Fruit fly (Drosophila melanogaster): ENCODE results near the gene CASK.

Gene CASK

DNA sequence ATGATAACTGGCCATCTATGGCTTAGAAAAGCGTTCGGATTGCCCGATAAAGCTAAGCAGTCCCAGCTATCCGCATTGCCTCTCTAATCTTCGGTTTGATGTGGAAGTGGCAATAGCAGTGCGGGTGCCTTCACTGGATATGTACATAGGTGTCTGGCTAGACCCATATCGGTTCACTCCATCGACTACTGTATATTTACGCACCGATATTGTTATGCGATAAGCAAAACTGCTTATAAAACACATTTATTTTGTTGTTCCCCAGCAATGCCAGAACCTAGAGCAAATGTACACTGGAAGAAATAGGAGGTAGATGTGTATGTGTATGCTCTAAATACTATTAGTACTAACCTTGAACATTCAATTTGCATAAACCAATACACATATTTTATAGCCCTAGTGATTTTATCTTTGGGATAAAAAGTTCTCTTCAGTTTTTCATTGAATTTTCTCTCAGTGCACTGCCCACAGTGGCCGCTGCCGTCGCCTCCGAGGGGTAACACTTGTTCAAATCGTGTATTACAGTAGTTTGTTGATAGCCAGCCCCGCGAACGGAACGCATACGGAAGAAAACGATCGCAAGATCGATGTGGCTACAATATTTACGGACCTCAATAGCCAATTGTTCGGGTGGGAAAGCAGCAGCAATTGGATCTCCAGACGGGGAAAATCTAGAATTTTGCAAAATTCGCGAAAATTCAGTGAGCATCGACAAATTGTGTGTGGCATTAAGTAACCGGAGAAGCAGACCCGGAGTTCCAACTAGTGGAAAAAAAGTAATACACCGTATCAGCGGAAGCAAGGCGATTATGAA lies 47.9 kb upstream of the CASK start, which contains the start of gene CG31431 (continued):
- TF ChIP-seq CG32006 (GFP tag; optimal IDR thresholded peaks at IDR 0.05) (peak; percentile 89), CG34406 (GFP tag; optimal IDR thresholded peaks at IDR 0.05) (peak; percentile 57), Hr38 (GFP tag; optimal IDR thresholded peaks at IDR 0.05) (peak; percentile 36), CG3919 (GFP tag; optimal IDR thresholded peaks at IDR 0.05) (peak; percentile 88), eg (GFP tag; IDR thresholded peaks at IDR 0.05) (peak; percentile 95), lz (GFP tag; optimal IDR thresholded peaks at IDR 0.05) (peak; percentile 53), Ets96B (tag; optimal IDR thresholded peaks at IDR 0.05) (peak; percentile 82), CG6792 (GFP tag; optimal IDR thresholded peaks at IDR 0.05) (peak; percentile 65), CG4318 (GFP tag; optimal IDR thresholded peaks at IDR 0.05) (peak; percentile 68), Gug (GFP tag; IDR thresholded peaks at IDR 0.05) (peak; percentile 93), Ets21C (GFP tag; optimal IDR thresholded peaks at IDR 0.05) (peak; percentile 19), Smox (GFP tag; optimal IDR thresholded peaks at IDR 0.05) (no peak), fkh (GFP tag; optimal IDR thresholded peaks at IDR 0.05) (peak; percentile 97), CG7368 (GFP tag; optimal IDR thresholded peaks at IDR 0.05) (peak; percentile 73), CG6854 (GFP tag; optimal IDR thresholded peaks at IDR 0.05) (no peak), topi (GFP tag; optimal IDR thresholded peaks at IDR 0.05) (peak; percentile 67), dac (GFP tag; optimal IDR thresholded peaks at IDR 0.05) (peak; percentile 30), CG9139 (GFP tag; optimal IDR thresholded peaks at IDR 0.05) (peak; percentile 74), CG6808 (GFP tag; optimal IDR thresholded peaks at IDR 0.05) (peak; percentile 75)

DNA sequence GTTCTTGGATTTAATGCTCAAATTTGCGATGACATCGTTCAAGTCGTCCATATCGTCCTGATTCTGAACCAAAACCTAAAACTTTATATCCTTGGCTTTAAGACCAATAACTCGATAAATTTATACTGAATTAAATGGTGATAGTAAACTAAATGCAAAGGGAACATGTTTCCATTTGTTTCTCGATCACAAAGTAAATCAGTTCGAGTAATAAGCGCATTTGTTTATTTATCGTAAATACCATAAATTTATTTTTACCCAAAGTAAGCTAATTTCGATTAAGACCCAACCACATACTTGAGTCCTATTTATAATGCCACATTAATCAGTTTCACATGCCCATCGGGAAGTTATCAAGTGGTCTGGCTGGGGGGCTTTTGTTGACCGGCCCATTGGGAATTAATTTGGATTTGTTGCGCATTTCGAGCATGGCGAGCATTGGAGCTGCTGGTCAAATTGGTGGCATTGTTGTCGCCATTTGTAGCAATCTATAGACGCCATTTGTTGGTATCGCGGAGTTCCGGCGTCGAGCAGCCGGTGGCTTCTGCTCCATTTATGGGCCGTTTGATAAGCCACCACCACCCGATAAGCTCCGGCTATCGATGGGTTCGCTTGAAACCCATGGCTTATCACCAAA lies 47.1 kb upstream of the CASK start, which contains the start of gene CG31174:
TSS of gene CG31174 (minus strand) at position 51 of the 637 bp plus-strand sequence.
- TF ChIP-seq lz (GFP tag; optimal IDR thresholded peaks at IDR 0.05) (no peak), svp (GFP tag) (peak; percentile 77)

DNA sequence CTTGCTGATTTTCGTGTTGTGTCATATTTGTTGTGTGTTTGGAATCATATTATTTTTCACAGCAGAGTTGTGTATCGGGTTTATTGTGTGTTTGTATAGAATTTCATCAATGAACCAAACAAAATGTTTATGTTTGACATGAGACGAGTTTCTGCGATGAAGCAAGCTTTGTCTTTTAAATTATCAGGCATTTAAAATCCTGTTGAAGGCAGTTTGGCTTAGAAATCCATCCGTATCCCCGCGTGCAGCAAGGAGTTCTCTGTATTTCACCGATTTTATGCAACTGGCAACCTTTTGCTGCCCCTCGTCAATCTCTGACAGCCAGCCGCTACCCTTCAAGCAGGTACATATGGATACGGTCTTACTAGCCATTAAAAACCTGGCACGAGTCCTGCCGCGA lies 45.3 kb upstream of the CASK start, which contains the start of the genes CG6569 and Cby:
TSS of gene CG6569 (minus strand) at position 101 of the 400 bp plus-strand sequence.
TSS of gene Cby (plus strand) at position 185 of the 400 bp plus-strand sequence.
- TF ChIP-seq acj6 (GFP tag; optimal IDR thresholded peaks at IDR 0.05) (no peak), CG11762 (GFP tag; optimal IDR thresholded peaks at IDR 0.05; ENCODE audit: insufficient read depth) (no peak), Hr38 (GFP tag; optimal IDR thresholded peaks at IDR 0.05) (no peak), CG32006 (GFP tag; optimal IDR thresholded peaks at IDR 0.05) (no peak), CG6276 (GFP tag; optimal IDR thresholded peaks at IDR 0.05) (no peak), CG11294 (GFP tag; IDR thresholded peaks at IDR 0.05) (no peak), CG10669 (GFP tag; optimal IDR thresholded peaks at IDR 0.05) (no peak), CG1621 (tag; optimal IDR thresholded peaks at IDR 0.05) (no peak), CG15336 (GFP tag; IDR thresholded peaks at IDR 0.05) (no peak), CG16779 (tag; optimal IDR thresholded peaks at IDR 0.05) (no peak), fd59A (GFP tag; optimal IDR thresholded peaks at IDR 0.05) (no peak), CG6792 (GFP tag; optimal IDR thresholded peaks at IDR 0.05) (no peak), Hr39 (GFP tag; optimal IDR thresholded peaks at IDR 0.05) (no peak), CG8319 (GFP tag; optimal IDR thresholded peaks at IDR 0.05) (no peak), CG4318 (GFP tag; optimal IDR thresholded peaks at IDR 0.05) (no peak), eg (GFP tag; IDR thresholded peaks at IDR 0.05) (no peak), OdsH (GFP tag; optimal IDR thresholded peaks at IDR 0.05) (no peak), Eip78C (GFP tag) (no peak), CG34406 (GFP tag; optimal IDR thresholded peaks at IDR 0.05) (no peak), CG11902 (GFP tag; optimal IDR thresholded peaks at IDR 0.05) (no peak)

DNA sequence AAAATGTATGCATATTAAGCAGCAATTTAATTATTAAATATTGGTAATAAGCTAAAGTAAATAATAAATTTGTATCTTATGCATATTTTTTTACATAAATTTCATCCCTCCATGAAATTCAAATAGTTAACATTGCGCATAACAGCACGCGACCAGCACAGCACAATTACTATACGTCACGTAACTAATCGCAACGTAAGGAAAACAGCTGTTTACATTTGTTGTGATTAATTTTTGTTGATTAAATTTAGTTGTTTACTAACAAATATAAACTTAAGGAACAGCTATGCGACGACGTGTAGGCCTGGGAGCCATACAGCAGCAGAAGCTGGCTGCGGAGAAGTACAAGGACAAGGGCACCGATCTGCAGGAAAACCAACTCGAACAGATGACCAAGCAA lies 42.5 kb upstream of the CASK start, which contains the start of gene lsn:
TSS of gene lsn (plus strand) at position 177 of the 400 bp plus-strand sequence.
- no peak for TF ChIP-seq CG11902 (GFP tag; optimal IDR thresholded peaks at IDR 0.05)
- TF ChIP-seq Eip78C (GFP tag), result peak; percentile 53
- TF ChIP-seq fkh (GFP tag; optimal IDR thresholded peaks at IDR 0.05), result peak; percentile 64

All from whole organism, prepupa.